Fruit fly (Drosophila melanogaster): ENCODE measurements around the gene CG15864.

CG15864 gene

dm6 chr3R:8285727-8286344, 37.6 kb downstream of the CG15864 start:
- TF ChIP-seq Ets96B (tag; optimal IDR thresholded peaks at IDR 0.05) (no peak), CG8319 (GFP tag; optimal IDR thresholded peaks at IDR 0.05) (no peak), Eip78C (GFP tag) (no peak), dsx (GFP tag; optimal IDR thresholded peaks at IDR 0.05; ENCODE audit: poor library complexity, severe bottlenecking) (no peak), CG11294 (GFP tag; IDR thresholded peaks at IDR 0.05) (no peak), CG32006 (GFP tag; optimal IDR thresholded peaks at IDR 0.05) (no peak), ss (GFP tag; optimal IDR thresholded peaks at IDR 0.05) (no peak), topi (GFP tag; optimal IDR thresholded peaks at IDR 0.05) (no peak)

DNA sequence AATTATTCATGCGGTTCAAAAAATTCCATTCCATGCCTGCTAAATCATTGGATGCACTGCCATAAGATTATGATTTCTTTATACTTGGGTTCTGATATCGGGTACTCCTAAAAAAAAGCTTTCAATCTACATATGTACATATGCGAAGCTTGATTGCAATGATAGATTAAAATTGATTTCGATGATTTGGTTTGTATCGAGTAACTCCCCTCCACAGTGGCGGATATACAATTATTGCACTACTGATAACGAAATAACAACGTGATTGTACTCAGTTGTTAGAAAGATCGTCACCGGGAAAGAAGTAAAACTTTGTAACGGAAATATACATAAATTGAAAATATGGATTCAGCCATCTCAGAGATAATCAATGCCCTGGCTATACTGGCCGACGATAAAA, 39.5 kb downstream of the CG15864 start, which contains the start of gene Nazo:
TSS of gene Nazo (plus strand) at position 180 of the 400 bp plus-strand sequence.
- no peak for TF ChIP-seq CG32006 (GFP tag; optimal IDR thresholded peaks at IDR 0.05)
- no peak for TF ChIP-seq CG6163 (GFP tag; IDR thresholded peaks at IDR 0.05)
- TF ChIP-seq CG34406 (GFP tag; optimal IDR thresholded peaks at IDR 0.05): no peak
- no peak for TF ChIP-seq CG4318 (GFP tag; optimal IDR thresholded peaks at IDR 0.05)
- no peak for TF ChIP-seq topi (GFP tag; optimal IDR thresholded peaks at IDR 0.05)

dm6 chr3R:8288790-8289189, 40.6 kb downstream of the CG15864 start:
- TF ChIP-seq svp (GFP tag) (peak; percentile 45), CG16779 (tag; optimal IDR thresholded peaks at IDR 0.05) (no peak)

- no peak for TF ChIP-seq vri (GFP tag; optimal IDR thresholded peaks at IDR 0.05)
- TF ChIP-seq CG11294 (GFP tag; IDR thresholded peaks at IDR 0.05): no peak
- TF ChIP-seq CG15336 (GFP tag; IDR thresholded peaks at IDR 0.05): no peak
- TF ChIP-seq CG11762 (GFP tag; optimal IDR thresholded peaks at IDR 0.05; ENCODE audit: insufficient read depth): no peak
- no peak for TF ChIP-seq ss (GFP tag; optimal IDR thresholded peaks at IDR 0.05)
- no peak for TF ChIP-seq net (GFP tag; optimal IDR thresholded peaks at IDR 0.05)
- TF ChIP-seq lz (GFP tag; optimal IDR thresholded peaks at IDR 0.05): no peak
- TF ChIP-seq Gug (GFP tag; IDR thresholded peaks at IDR 0.05): no peak
- TF ChIP-seq Hr4 (GFP tag; optimal IDR thresholded peaks at IDR 0.05): no peak
- no peak for TF ChIP-seq fd85E (GFP tag; optimal IDR thresholded peaks at IDR 0.05)
- no peak for TF ChIP-seq esn (GFP tag; optimal IDR thresholded peaks at IDR 0.05)
- no peak for TF ChIP-seq Smox (GFP tag; optimal IDR thresholded peaks at IDR 0.05)
- TF ChIP-seq topi (GFP tag; optimal IDR thresholded peaks at IDR 0.05): no peak
- TF ChIP-seq CG6792 (GFP tag; optimal IDR thresholded peaks at IDR 0.05): no peak
- TF ChIP-seq CG11902 (GFP tag; optimal IDR thresholded peaks at IDR 0.05): no peak
- TF ChIP-seq CG6276 (GFP tag; optimal IDR thresholded peaks at IDR 0.05): no peak
- no peak for TF ChIP-seq Eip75B (GFP tag; optimal IDR thresholded peaks at IDR 0.05)
Measured at dm6 chr3R:8290478-8290877, 42.2 kb downstream of the CG15864 start, which contains the start of gene CG11672. Gene CG11672, minus strand, starts transcription at chr3R:8290578.

dm6 chr3R:8290940-8291339, 42.7 kb downstream of the CG15864 start, which contains the start of gene CG31464:
Gene CG31464, plus strand, starts transcription at chr3R:8291240.
- TF ChIP-seq Lpt (GFP tag; optimal IDR thresholded peaks at IDR 0.05): no peak
- no peak for TF ChIP-seq ss (GFP tag; optimal IDR thresholded peaks at IDR 0.05)
- TF ChIP-seq CG6276 (GFP tag; optimal IDR thresholded peaks at IDR 0.05): no peak
- no peak for TF ChIP-seq CG1621 (tag; optimal IDR thresholded peaks at IDR 0.05)
- no peak for TF ChIP-seq CG6808 (GFP tag; optimal IDR thresholded peaks at IDR 0.05)
- TF ChIP-seq CG6163 (GFP tag; IDR thresholded peaks at IDR 0.05): no peak
- no peak for TF ChIP-seq CG4318 (GFP tag; optimal IDR thresholded peaks at IDR 0.05)
- TF ChIP-seq topi (GFP tag; optimal IDR thresholded peaks at IDR 0.05): no peak
- TF ChIP-seq Sox102F (GFP tag; optimal IDR thresholded peaks at IDR 0.05): no peak
- TF ChIP-seq Hr39 (GFP tag; optimal IDR thresholded peaks at IDR 0.05): no peak

Measured in whole organism, prepupa.